Worm (Caenorhabditis elegans) whole organism, early embryonic: ENCODE measurements around the gene srv-2.

ENCODE experiments used
- B0310.2 ChIP-seq: sonication (generic microtip); optimal IDR thresholded peaks from 2 replicates; lab custom pipeline; 2016; ENCODE audit warnings: mild to moderate bottlenecking, missing genetic modification characterization, missing compliant biosample characterization
- F13C5.2 ChIP-seq: sonication (generic microtip); optimal IDR thresholded peaks from 2 replicates; lab custom pipeline; 2017; ENCODE audit warnings: mild to moderate bottlenecking, missing genetic modification characterization, inconsistent platforms, missing compliant biosample characterization
- aly-1 ChIP-seq: sonication (generic microtip); optimal IDR thresholded peaks from 2 replicates; lab custom pipeline; 2016; ENCODE audit warnings: missing genetic modification characterization, missing compliant biosample characterization
- ama-1 ChIP-seq: fragments of 150-350 bp; optimal IDR thresholded peaks from 2 replicates; lab custom pipeline; 2014
- ceh-13 ChIP-seq: fragments of 200-800 bp; sonication (Bioruptor generic); optimal IDR thresholded peaks from 2 replicates; lab custom pipeline; 2018; ENCODE audit warnings: mild to moderate bottlenecking, missing genetic modification characterization, missing compliant biosample characterization
- ceh-36 ChIP-seq: sonication (generic microtip); optimal IDR thresholded peaks from 2 replicates; lab custom pipeline; 2016; ENCODE audit warnings: missing genetic modification characterization, inconsistent platforms, missing compliant biosample characterization
- ets-7 ChIP-seq: sonication (generic microtip); optimal IDR thresholded peaks from 2 replicates; lab custom pipeline; 2016; ENCODE audit warnings: missing genotype, missing genetic modification characterization, missing compliant biosample characterization
- flt-1 ChIP-seq: fragments of 200-800 bp; sonication (Bioruptor generic); IDR thresholded peaks from 2 replicates; pipeline ENCODE4 v1.3.6; 2022; ENCODE audit warnings: missing genetic modification characterization, missing compliant biosample characterization
- hmbx-1 ChIP-seq: sonication (generic microtip); optimal IDR thresholded peaks from 2 replicates; lab custom pipeline; 2016; ENCODE audit warnings: mild to moderate bottlenecking, missing genetic modification characterization, missing compliant biosample characterization
- hmg-4 ChIP-seq: fragments of 200-800 bp; sonication (Bioruptor generic); optimal IDR thresholded peaks from 2 replicates; lab custom pipeline; 2018; ENCODE audit warnings: mild to moderate bottlenecking, missing genetic modification characterization, missing compliant biosample characterization
- hnd-1 ChIP-seq: sonication (generic microtip); optimal IDR thresholded peaks from 2 replicates; lab custom pipeline; 2016; ENCODE audit warnings: missing genetic modification characterization, missing compliant biosample characterization
- pes-1 ChIP-seq: fragments of 200-800 bp; sonication (Bioruptor generic); IDR thresholded peaks from 2 replicates; pipeline ENCODE4 v1.3.6; 2022; ENCODE audit warnings: missing genetic modification reagents, missing genetic modification characterization, missing compliant biosample characterization
- scrt-1 ChIP-seq: fragments of 200-800 bp; sonication (Bioruptor generic); IDR thresholded peaks from 2 replicates; pipeline ENCODE4 v1.3.6; 2022; ENCODE audit warnings: missing genetic modification characterization, missing compliant biosample characterization
- sea-1 ChIP-seq: fragments of 200-800 bp; sonication (Bioruptor generic); conservative IDR thresholded peaks from 2 replicates; pipeline ENCODE4 v1.3.6; 2022; ENCODE audit warnings: missing genetic modification characterization, missing compliant biosample characterization
- tbx-11 ChIP-seq: fragments of 200-800 bp; sonication (Bioruptor generic); IDR thresholded peaks from 2 replicates; pipeline ENCODE4 v1.3.6; 2022; ENCODE audit warnings: missing genetic modification characterization, missing compliant biosample characterization
- tbx-37 ChIP-seq: fragments of 200-800 bp; sonication (Bioruptor generic); conservative IDR thresholded peaks from 2 replicates; pipeline ENCODE4 v1.3.6; 2022; ENCODE audit warnings: missing genetic modification reagents, missing genetic modification characterization, missing compliant biosample characterization
- tra-4 ChIP-seq: sonication (generic microtip); optimal IDR thresholded peaks from 2 replicates; lab custom pipeline; 2017; ENCODE audit warnings: missing genetic modification characterization, missing compliant biosample characterization

srv-2 gene

DNA sequence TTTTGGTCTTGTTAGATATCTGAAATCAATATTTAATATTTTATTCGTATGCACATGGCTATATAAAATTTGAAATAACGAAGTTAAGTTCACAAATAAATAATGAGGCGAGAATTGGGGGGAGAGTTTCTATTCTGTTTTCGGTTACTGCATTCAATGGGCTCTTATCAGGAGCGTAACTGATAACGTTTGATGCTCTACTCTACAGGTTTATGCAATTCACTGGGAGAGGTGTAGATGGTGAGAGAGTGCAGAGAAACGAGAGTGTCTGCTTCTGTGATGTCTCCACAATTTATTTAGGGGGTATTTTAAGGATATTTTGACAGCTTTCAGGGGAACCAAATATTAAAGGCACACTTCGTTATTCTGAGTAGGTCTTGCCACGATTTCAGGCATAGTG is 7.3 kb downstream of the srv-2 start, which contains the start of gene C14A4.6:
TSS of gene C14A4.6 (minus strand) at position 19 of the 400 bp plus-strand sequence.
- TF ChIP-seq B0310.2 (tag; lab: Kevin White, UChicago) (no peak), aly-1 (no peak), tbx-37 (GFP tag; lab: Robert Waterston, UW) (no peak), ceh-13 (no peak), F13C5.2 (no peak), ceh-36 (tag; lab: Kevin White, UChicago) (no peak), ets-7 (tag; lab: Kevin White, UChicago) (no peak), scrt-1 (no peak), sea-1 (GFP tag; lab: Robert Waterston, UW) (no peak)

DNA sequence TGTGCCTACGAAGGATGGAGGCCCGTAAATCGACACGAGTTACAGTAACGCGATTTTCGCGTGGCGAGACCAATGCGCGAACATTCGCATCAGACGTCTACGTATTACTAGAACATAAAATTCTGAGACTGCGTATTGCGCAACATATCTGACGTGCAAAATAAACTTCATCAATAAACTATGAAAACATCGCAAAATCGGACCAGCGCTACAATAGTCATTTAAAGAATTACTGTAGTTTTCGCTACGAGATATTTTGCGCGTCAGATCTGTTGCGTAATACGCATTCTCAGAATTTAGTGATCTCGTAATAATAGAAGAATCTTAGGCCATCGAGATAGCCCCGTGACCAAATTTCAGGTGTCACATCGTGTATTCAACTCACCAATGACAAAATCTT is 7.8 kb downstream of the srv-2 start:
- TF ChIP-seq tbx-11 (GFP tag; lab: Robert Waterston, UW) (no peak), tra-4 (tag; lab: Kevin White, UChicago) (no peak), flt-1 (no peak), scrt-1 (no peak), hnd-1 (no peak)

DNA sequence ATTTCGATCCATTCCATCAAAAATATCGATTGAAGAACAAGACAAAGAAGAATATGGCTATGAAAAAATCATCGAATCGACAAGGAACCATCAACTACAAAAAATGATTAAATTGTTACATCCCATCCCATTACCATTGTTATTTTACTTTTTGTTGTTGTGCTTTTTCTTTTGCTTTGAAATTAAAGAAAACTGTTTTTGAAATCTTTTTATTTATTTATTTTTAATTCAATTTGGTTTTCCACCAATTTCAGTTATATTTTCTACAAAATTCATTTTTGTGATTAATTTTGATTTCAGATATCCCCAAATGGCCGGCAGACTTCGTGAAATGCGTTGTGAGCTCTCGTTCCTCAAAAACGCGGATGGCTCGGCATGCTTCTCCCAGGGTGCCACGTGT is 9.6 kb downstream of the srv-2 start, which contains the start of gene crn-5:
TSS of gene crn-5 (plus strand) at position 301 of the 400 bp plus-strand sequence.
- no peak for TF ChIP-seq ets-7 (tag; lab: Kevin White, UChicago)
- no peak for TF ChIP-seq F13C5.2
- TF ChIP-seq tbx-37 (GFP tag; lab: Robert Waterston, UW) = no peak
- no peak for TF ChIP-seq B0310.2 (tag; lab: Kevin White, UChicago)

DNA sequence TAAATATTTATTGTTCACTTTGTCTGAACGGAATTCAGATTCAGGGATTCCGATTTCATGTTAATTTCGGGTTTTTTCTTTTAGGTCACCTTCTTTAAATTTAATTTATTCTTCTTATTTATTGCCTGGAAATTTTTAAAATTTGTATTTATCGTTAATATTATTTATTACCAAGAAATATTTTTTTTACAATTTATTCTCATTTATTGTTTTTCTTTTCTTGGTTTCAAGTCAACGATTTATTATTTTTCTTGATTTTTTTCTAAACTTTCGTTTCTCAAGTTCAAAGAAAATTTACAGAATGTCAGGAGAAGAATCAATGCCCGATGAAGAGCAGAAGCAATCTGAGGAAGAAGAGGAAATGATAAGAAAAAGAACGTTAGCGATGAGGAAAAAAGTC is 14.3 kb downstream of the srv-2 start, which contains the start of gene crn-3:
TSS of gene crn-3 (plus strand) at position 301 of the 400 bp plus-strand sequence.
- TF ChIP-seq aly-1 = no peak

DNA sequence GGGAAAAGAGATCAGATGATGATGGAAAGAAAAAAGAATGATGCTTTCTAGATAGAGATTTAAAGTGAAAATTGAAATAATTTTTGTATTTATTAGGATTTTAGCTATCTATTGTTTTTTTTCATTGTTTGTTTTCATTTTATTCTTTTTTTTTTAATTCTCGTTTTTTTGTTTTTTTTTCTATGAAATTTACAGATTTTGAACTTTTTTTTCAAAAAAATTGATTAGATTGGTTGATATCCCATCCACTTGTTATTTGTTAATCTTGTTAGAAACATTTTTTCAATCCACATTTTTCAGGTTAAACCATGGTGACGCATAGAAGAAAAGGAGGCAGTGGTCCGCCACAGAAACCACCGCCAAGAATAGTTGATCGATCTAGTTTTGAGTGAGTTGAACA is 18.0 kb downstream of the srv-2 start, which contains the start of gene algn-9:
TSS of gene algn-9 (plus strand) at position 301 of the 400 bp plus-strand sequence.
- TF ChIP-seq ceh-36 (tag; lab: Kevin White, UChicago) (no peak), tbx-37 (GFP tag; lab: Robert Waterston, UW) (no peak), F13C5.2 (no peak), hmbx-1 (no peak), ets-7 (tag; lab: Kevin White, UChicago) (no peak), ceh-13 (no peak), hmg-4 (no peak), aly-1 (no peak), flt-1 (no peak), B0310.2 (tag; lab: Kevin White, UChicago) (no peak), tra-4 (tag; lab: Kevin White, UChicago) (no peak), hnd-1 (no peak), sea-1 (GFP tag; lab: Robert Waterston, UW) (no peak)

DNA sequence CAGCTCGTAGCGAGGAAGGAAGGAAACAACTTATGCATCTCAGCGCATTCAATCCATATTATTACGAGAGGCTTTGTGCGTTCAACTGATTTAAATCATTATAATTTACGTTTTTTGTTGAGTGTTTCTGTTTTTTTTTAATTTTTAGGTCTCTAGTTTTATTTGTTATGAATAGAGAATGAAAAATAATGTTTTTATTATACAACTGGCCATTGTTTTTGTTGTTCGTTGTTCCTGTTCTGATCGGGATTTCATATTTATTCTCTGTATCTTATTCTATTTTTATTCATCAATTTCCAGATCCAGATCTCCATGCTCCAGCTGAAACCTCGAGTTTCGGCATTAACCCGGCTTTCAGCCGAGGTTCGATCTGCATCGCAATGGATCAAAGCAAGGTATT is 19.8 kb downstream of the srv-2 start, which contains the start of gene mrps-22:
TSS of gene mrps-22 (plus strand) at position 301 of the 400 bp plus-strand sequence.
- no peak for TF ChIP-seq sea-1 (GFP tag; lab: Robert Waterston, UW)
- no peak for TF ChIP-seq ama-1
- TF ChIP-seq hmbx-1 = no peak
- no peak for TF ChIP-seq tbx-37 (GFP tag; lab: Robert Waterston, UW)
- no peak for TF ChIP-seq hmg-4
- no peak for TF ChIP-seq ets-7 (tag; lab: Kevin White, UChicago)
- no peak for TF ChIP-seq tra-4 (tag; lab: Kevin White, UChicago)
- no peak for TF ChIP-seq ceh-36 (tag; lab: Kevin White, UChicago)
- no peak for TF ChIP-seq hnd-1
- no peak for TF ChIP-seq F13C5.2
- no peak for TF ChIP-seq B0310.2 (tag; lab: Kevin White, UChicago)
- TF ChIP-seq aly-1 = no peak
- TF ChIP-seq tbx-11 (GFP tag; lab: Robert Waterston, UW) = no peak
- TF ChIP-seq flt-1 = no peak

DNA sequence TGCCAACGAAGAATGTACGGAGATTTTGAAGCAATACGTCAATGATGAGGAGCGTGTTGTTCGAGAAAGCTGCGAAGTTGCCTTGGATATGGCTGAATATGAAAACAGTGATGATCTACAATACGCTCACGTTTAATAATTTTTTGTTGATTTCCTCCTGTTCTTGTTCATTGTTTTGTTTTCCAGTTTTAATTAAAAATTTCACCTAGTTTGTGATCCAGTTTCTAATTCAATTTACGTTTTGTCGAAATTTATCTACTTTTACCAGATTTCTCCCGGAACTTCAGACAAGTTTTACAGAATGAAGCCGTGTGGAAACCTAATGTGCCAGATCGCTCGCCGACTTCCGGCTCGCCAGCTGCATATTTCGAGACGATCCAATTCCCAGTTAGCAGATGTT is 21.3 kb downstream of the srv-2 start, which contains the start of gene dap-3:
TSS of gene dap-3 (plus strand) at position 301 of the 400 bp plus-strand sequence.
- TF ChIP-seq tbx-11 (GFP tag; lab: Robert Waterston, UW) (no peak), B0310.2 (tag; lab: Kevin White, UChicago) (no peak), pes-1 (GFP tag; lab: Robert Waterston, UW) (no peak), aly-1 (no peak), ceh-13 (no peak), tbx-37 (GFP tag; lab: Robert Waterston, UW) (no peak)

DNA sequence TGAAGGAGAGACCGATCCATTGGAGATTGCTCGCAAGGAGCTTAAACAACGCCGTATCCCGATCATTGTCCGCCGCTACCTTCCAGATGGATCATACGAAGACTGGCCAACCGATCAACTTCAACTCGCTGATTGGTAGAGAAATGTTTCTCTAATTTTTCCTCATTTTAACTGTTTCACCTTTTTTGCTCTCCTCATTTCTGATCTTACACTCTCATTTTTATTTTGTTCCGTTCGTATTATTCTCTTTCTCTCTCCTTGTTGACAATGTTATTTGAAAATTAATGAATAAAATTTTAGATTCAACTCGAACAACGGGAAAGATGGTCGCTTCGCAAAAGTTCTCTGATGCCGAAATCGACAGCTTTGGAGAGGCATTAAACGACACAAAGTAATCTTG is 22.4 kb downstream of the srv-2 start, which contains the start of gene dohh-1:
TSS of gene dohh-1 (plus strand) at position 301 of the 400 bp plus-strand sequence.
- TF ChIP-seq hnd-1 = no peak
- TF ChIP-seq hmbx-1 = no peak
- no peak for TF ChIP-seq aly-1
- no peak for TF ChIP-seq tbx-11 (GFP tag; lab: Robert Waterston, UW)
- TF ChIP-seq flt-1 = no peak
- no peak for TF ChIP-seq B0310.2 (tag; lab: Kevin White, UChicago)
- TF ChIP-seq F13C5.2 = no peak
- no peak for TF ChIP-seq tra-4 (tag; lab: Kevin White, UChicago)
- TF ChIP-seq sea-1 (GFP tag; lab: Robert Waterston, UW) = no peak

DNA sequence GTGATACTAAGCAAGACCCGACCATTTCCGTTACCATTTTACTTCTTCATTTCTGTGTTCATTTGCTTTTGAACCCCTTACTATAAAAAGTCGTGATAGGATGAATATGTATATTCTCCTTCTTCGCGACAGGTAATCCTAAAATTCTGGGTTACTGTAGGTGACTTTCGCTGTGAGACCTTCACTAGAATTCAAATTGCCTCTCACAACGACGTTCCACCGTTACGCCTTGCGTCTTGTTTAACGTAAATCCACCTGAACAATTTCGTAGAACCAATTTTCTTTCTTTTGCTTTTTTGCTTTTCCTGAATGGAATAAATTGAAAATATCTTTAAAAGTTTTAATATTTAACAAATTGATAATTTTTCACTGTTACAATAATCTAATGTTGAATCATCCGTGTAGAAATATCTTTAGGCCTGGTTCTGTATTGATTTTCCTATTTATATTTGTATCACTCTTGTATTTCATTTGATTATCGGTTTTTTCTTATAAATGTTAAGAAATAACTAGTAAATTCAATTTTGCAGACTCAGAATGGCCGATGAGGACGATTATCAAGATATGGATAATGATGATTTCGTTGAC is 23.1 kb downstream of the srv-2 start, which contains the start of gene rpb-6:
TSS of gene rpb-6 (plus strand) at position 538 of the 588 bp plus-strand sequence.
- no peak for TF ChIP-seq ets-7 (tag; lab: Kevin White, UChicago)
- TF ChIP-seq aly-1 = no peak
- no peak for TF ChIP-seq B0310.2 (tag; lab: Kevin White, UChicago)
- no peak for TF ChIP-seq tbx-37 (GFP tag; lab: Robert Waterston, UW)
- no peak for TF ChIP-seq tra-4 (tag; lab: Kevin White, UChicago)
- TF ChIP-seq pes-1 (GFP tag; lab: Robert Waterston, UW) = no peak
- no peak for TF ChIP-seq F13C5.2
- TF ChIP-seq ceh-13 = no peak
- TF ChIP-seq hmg-4 = no peak
- TF ChIP-seq hnd-1 = no peak
- TF ChIP-seq tbx-11 (GFP tag; lab: Robert Waterston, UW) = no peak
- no peak for TF ChIP-seq scrt-1
- no peak for TF ChIP-seq ceh-36 (tag; lab: Kevin White, UChicago)
- TF ChIP-seq sea-1 (GFP tag; lab: Robert Waterston, UW) = no peak
- TF ChIP-seq hmbx-1 = no peak
- TF ChIP-seq ama-1 = no peak
- no peak for TF ChIP-seq flt-1
